Worm (Caenorhabditis elegans) whole organism, early embryonic: Measurements from ENCODE around the gene srh-1.

Experiments
- B0310.2 ChIP-seq: sonication (generic microtip); optimal IDR thresholded peaks from 2 replicates; lab custom pipeline; 2016; ENCODE audit warnings: mild to moderate bottlenecking, missing genetic modification characterization, missing compliant biosample characterization
- F13C5.2 ChIP-seq: sonication (generic microtip); optimal IDR thresholded peaks from 2 replicates; lab custom pipeline; 2017; ENCODE audit warnings: mild to moderate bottlenecking, missing genetic modification characterization, inconsistent platforms, missing compliant biosample characterization
- aly-1 ChIP-seq: sonication (generic microtip); optimal IDR thresholded peaks from 2 replicates; lab custom pipeline; 2016; ENCODE audit warnings: missing genetic modification characterization, missing compliant biosample characterization
- ama-1 ChIP-seq: fragments of 150-350 bp; optimal IDR thresholded peaks from 2 replicates; lab custom pipeline; 2014
- ceh-13 ChIP-seq: fragments of 200-800 bp; sonication (Bioruptor generic); optimal IDR thresholded peaks from 2 replicates; lab custom pipeline; 2018; ENCODE audit warnings: mild to moderate bottlenecking, missing genetic modification characterization, missing compliant biosample characterization
- ceh-36 ChIP-seq: sonication (generic microtip); optimal IDR thresholded peaks from 2 replicates; lab custom pipeline; 2016; ENCODE audit warnings: missing genetic modification characterization, inconsistent platforms, missing compliant biosample characterization
- ets-7 ChIP-seq: sonication (generic microtip); optimal IDR thresholded peaks from 2 replicates; lab custom pipeline; 2016; ENCODE audit warnings: missing genotype, missing genetic modification characterization, missing compliant biosample characterization
- flt-1 ChIP-seq: fragments of 200-800 bp; sonication (Bioruptor generic); IDR thresholded peaks from 2 replicates; pipeline ENCODE4 v1.3.6; 2022; ENCODE audit warnings: missing genetic modification characterization, missing compliant biosample characterization
- hmbx-1 ChIP-seq: sonication (generic microtip); optimal IDR thresholded peaks from 2 replicates; lab custom pipeline; 2016; ENCODE audit warnings: mild to moderate bottlenecking, missing genetic modification characterization, missing compliant biosample characterization
- hmg-4 ChIP-seq: fragments of 200-800 bp; sonication (Bioruptor generic); optimal IDR thresholded peaks from 2 replicates; lab custom pipeline; 2018; ENCODE audit warnings: mild to moderate bottlenecking, missing genetic modification characterization, missing compliant biosample characterization
- hnd-1 ChIP-seq: sonication (generic microtip); optimal IDR thresholded peaks from 2 replicates; lab custom pipeline; 2016; ENCODE audit warnings: missing genetic modification characterization, missing compliant biosample characterization
- pes-1 ChIP-seq: fragments of 200-800 bp; sonication (Bioruptor generic); IDR thresholded peaks from 2 replicates; pipeline ENCODE4 v1.3.6; 2022; ENCODE audit warnings: missing genetic modification reagents, missing genetic modification characterization, missing compliant biosample characterization
- scrt-1 ChIP-seq: fragments of 200-800 bp; sonication (Bioruptor generic); IDR thresholded peaks from 2 replicates; pipeline ENCODE4 v1.3.6; 2022; ENCODE audit warnings: missing genetic modification characterization, missing compliant biosample characterization
- sea-1 ChIP-seq: fragments of 200-800 bp; sonication (Bioruptor generic); conservative IDR thresholded peaks from 2 replicates; pipeline ENCODE4 v1.3.6; 2022; ENCODE audit warnings: missing genetic modification characterization, missing compliant biosample characterization
- tbx-11 ChIP-seq: fragments of 200-800 bp; sonication (Bioruptor generic); IDR thresholded peaks from 2 replicates; pipeline ENCODE4 v1.3.6; 2022; ENCODE audit warnings: missing genetic modification characterization, missing compliant biosample characterization
- tbx-37 ChIP-seq: fragments of 200-800 bp; sonication (Bioruptor generic); conservative IDR thresholded peaks from 2 replicates; pipeline ENCODE4 v1.3.6; 2022; ENCODE audit warnings: missing genetic modification reagents, missing genetic modification characterization, missing compliant biosample characterization
- tra-4 ChIP-seq: sonication (generic microtip); optimal IDR thresholded peaks from 2 replicates; lab custom pipeline; 2017; ENCODE audit warnings: missing genetic modification characterization, missing compliant biosample characterization

Gene srh-1

DNA sequence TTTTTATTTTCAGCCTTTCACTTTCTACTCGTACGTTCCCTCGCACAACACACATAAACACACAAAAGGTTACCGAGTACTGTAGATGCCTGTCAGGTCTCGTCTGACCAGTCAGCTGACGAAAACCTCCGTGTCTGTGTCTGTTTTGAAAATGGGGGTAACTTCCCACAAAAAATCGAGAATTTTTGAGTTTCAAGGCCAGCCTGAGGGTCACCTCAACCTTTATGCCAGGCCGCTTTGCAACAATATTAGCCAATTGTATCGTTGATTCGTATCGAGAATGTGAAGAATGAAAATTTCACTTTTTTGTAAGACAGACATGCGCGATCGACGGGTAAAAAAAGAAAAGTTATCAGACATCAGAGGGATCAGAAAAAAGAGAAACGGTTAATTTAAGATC, 45.4 kb downstream of the srh-1 start:
- no peak for TF ChIP-seq hmbx-1
- TF ChIP-seq tra-4 (tag; lab: Kevin White, UChicago): no peak
- no peak for TF ChIP-seq ets-7 (tag; lab: Kevin White, UChicago)
- no peak for TF ChIP-seq ceh-36 (tag; lab: Kevin White, UChicago)
- no peak for TF ChIP-seq tbx-11 (GFP tag; lab: Robert Waterston, UW)
- TF ChIP-seq pes-1 (GFP tag; lab: Robert Waterston, UW): no peak
- no peak for TF ChIP-seq hmg-4 (GFP tag; lab: Kevin White, UChicago)
- no peak for TF ChIP-seq B0310.2
- TF ChIP-seq ceh-13 (GFP tag; lab: Kevin White, UChicago): no peak
- no peak for TF ChIP-seq sea-1 (GFP tag; lab: Robert Waterston, UW)
- no peak for TF ChIP-seq ama-1
- no peak for TF ChIP-seq F13C5.2 (tag; lab: Kevin White, UChicago)

DNA sequence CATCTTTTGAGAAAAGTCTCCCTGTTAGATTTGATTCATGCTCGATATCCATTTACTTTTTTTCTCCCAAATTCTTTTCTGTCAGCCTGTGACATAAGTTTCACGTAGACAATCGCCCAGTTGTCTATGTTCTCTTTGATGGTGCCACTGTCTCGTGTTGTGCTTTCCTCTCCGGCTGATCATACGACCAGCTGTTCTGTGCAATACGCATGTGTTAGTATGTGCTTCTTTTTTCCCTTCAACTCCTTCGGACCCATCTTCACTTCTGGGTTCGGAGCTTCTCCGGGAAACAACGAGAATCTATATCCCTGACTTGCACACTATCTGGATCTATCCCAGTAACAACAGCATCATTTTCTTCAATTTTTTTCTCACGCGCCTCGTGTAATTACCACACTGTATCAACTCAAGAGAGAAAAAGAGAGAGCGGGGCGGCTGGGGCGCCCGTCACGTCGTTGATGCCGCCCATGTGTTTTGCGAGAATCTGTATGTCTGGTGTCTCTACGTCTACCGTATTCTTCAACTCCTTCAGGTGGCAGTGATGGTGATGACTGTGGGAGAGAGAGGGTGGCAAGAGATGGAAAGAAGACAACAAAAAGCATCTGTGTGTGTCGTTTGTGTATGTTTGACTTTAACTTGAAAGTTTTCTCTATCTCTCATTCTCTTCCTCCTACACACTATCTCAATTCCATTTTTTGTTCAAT, 46.3 kb downstream of the srh-1 start:
- TF ChIP-seq ets-7 (tag; lab: Kevin White, UChicago) (no peak), hmg-4 (GFP tag; lab: Kevin White, UChicago) (peak; percentile 60)

DNA sequence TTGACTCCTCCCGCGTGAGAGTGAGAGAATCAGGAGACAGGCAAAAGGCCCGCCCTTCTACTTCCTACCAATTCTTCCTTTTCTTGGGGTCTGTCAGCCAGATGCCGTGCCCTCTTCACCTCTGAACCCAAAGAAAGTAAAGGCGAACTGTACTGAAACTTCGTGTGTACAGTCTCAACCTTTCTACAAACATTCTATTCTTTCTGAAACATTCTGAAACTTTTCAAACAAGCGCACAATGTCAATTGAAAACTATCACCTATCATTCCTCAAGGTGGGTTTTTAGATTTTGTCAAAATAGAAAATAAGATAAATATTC, 46.8 kb downstream of the srh-1 start:
- no peak for TF ChIP-seq B0310.2
- no peak for TF ChIP-seq ceh-36 (tag; lab: Kevin White, UChicago)
- TF ChIP-seq pes-1 (GFP tag; lab: Robert Waterston, UW): no peak
- no peak for TF ChIP-seq hmg-4 (GFP tag; lab: Kevin White, UChicago)
- TF ChIP-seq aly-1 (tag; lab: Kevin White, UChicago): no peak
- TF ChIP-seq hnd-1: no peak

DNA sequence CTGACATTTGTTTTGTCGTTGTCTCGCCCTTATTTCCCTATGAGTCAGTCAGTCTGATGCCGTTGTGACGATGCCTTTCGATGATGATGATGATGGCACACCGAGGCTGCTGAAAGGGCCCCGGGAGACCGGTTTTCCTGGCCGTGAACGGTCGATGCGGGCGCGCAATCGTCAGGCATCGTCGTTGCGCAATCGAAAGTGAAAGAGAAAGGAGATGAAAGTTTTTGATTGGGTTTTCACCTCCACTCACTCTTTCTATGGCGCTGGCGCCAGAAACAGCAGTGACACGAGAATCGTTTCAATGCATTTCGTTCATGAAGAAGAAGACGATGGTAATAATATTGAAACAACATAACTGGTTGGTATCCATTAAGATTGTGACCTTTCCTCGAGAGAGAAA, 47.3 kb downstream of the srh-1 start:
- TF ChIP-seq hnd-1: no peak
- TF ChIP-seq ceh-13 (GFP tag; lab: Kevin White, UChicago): no peak
- TF ChIP-seq ceh-36 (tag; lab: Kevin White, UChicago): no peak
- TF ChIP-seq tra-4 (tag; lab: Kevin White, UChicago): no peak
- TF ChIP-seq ama-1: no peak
- no peak for TF ChIP-seq hmg-4 (GFP tag; lab: Kevin White, UChicago)
- no peak for TF ChIP-seq aly-1 (tag; lab: Kevin White, UChicago)
- TF ChIP-seq sea-1 (GFP tag; lab: Robert Waterston, UW): no peak
- no peak for TF ChIP-seq tbx-37 (GFP tag; lab: Robert Waterston, UW)
- no peak for TF ChIP-seq flt-1 (GFP tag; lab: Robert Waterston, UW)
- no peak for TF ChIP-seq scrt-1 (GFP tag; lab: Robert Waterston, UW)
- TF ChIP-seq F13C5.2 (tag; lab: Kevin White, UChicago): no peak

DNA sequence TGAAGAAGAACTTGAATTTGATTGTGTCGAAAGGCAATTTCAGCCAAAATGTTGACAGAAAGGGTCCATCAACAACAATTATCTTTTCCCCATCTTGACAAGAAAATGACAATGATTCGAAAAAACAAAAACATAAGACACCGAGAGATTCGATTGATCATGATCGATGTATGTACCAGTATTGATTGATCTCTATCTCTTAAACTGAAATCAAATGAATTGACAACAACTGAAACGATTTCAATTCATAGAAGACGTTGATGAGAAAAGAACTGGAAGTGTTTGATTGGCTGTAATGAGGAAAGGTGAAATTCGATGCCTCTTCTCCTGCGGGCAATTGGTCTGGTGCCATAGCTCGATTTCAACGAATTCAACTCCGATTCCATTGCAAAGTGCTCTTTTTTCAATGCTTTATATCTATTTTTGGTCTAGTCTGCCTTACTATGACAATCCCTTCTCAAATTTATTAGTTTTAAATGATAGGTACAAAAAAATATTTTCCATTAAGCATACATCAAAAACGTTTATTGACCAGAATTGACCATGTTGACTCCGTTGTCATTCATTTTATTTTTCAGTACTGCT, 47.8 kb downstream of the srh-1 start:
- TF ChIP-seq hmg-4 (GFP tag; lab: Kevin White, UChicago): no peak
- TF ChIP-seq ceh-36 (tag; lab: Kevin White, UChicago): no peak
- TF ChIP-seq F13C5.2 (tag; lab: Kevin White, UChicago): no peak
- no peak for TF ChIP-seq ets-7 (tag; lab: Kevin White, UChicago)
- TF ChIP-seq ama-1: no peak

DNA sequence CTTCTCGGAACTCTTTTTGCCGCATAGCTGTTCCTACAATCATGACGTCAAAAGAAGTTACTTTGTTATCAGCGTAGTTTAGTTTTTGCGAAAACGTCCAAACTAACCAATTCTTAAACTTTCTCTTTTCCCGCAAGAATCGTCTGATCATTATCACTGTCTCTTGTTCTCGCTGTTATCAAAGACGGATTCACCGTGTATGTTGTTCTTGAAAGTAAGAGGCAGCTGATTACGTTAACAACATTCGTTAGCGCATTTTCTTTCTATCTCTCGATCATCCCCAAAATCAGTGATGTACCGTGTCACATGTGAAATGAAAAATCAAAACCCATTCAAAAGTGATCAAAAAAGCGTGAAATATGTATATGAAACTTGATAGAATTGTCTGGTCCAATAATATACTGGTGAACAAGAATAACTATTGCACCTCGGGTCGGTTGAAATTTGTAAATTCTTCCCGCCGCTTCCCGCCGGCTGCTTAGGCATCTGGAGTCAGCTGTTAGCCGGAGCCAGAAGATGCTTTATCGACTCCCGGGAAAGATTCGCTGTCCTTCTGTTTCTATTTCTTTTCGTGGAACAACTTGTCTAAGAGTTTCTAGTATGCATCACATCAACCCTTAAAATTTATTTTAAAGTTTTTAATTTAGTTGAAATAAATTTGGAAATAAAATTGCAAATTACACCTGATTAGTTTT, 49.0 kb downstream of the srh-1 start:
- TF ChIP-seq tbx-37 (GFP tag; lab: Robert Waterston, UW) (no peak), F13C5.2 (tag; lab: Kevin White, UChicago) (no peak), ets-7 (tag; lab: Kevin White, UChicago) (no peak), ama-1 (no peak), hmbx-1 (no peak), tbx-11 (GFP tag; lab: Robert Waterston, UW) (no peak), flt-1 (GFP tag; lab: Robert Waterston, UW) (no peak), aly-1 (tag; lab: Kevin White, UChicago) (no peak), hmg-4 (GFP tag; lab: Kevin White, UChicago) (no peak), ceh-13 (GFP tag; lab: Kevin White, UChicago) (no peak), ceh-36 (tag; lab: Kevin White, UChicago) (no peak), pes-1 (GFP tag; lab: Robert Waterston, UW) (no peak), B0310.2 (no peak), scrt-1 (GFP tag; lab: Robert Waterston, UW) (no peak)

DNA sequence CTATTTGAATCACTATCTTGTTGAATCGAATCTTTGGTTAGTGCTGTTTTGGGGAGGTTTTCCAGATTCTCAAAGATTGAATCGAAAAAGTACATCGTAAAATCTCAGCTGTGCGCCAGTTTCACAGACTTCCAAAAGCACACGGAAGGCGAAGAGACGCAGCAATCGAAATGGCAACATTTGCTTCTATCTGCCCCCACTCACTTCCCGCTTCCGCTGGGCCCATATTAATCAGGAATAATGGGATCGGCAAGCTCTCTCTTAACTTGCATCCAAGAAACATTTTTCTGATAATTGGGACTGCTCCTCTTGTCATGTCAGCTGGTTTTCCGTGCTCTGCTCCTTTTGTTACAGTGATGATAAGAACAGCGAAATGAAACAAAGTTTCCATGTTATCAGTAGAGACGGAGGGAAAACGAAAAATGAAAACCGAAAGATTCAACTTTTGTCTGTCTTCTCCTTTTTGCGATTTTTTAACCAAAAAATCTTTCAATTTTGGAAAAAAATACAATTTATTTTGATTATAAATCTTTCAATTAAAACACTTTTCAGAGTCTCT, 49.9 kb downstream of the srh-1 start:
- no peak for TF ChIP-seq tra-4 (tag; lab: Kevin White, UChicago)
- TF ChIP-seq F13C5.2 (tag; lab: Kevin White, UChicago): no peak
- TF ChIP-seq hmg-4 (GFP tag; lab: Kevin White, UChicago): no peak
- TF ChIP-seq ama-1: no peak
- TF ChIP-seq aly-1 (tag; lab: Kevin White, UChicago): no peak
- TF ChIP-seq scrt-1 (GFP tag; lab: Robert Waterston, UW): no peak
- TF ChIP-seq sea-1 (GFP tag; lab: Robert Waterston, UW): no peak
- no peak for TF ChIP-seq flt-1 (GFP tag; lab: Robert Waterston, UW)
- TF ChIP-seq ceh-36 (tag; lab: Kevin White, UChicago): no peak
- TF ChIP-seq ceh-13 (GFP tag; lab: Kevin White, UChicago): no peak
